Fruit fly (Drosophila melanogaster): Measurements from ENCODE around the gene CG31495.
A peak's percentile ranks its signal among the peaks of the same experiment; 100 is the strongest.

The CG31495 gene

DNA sequence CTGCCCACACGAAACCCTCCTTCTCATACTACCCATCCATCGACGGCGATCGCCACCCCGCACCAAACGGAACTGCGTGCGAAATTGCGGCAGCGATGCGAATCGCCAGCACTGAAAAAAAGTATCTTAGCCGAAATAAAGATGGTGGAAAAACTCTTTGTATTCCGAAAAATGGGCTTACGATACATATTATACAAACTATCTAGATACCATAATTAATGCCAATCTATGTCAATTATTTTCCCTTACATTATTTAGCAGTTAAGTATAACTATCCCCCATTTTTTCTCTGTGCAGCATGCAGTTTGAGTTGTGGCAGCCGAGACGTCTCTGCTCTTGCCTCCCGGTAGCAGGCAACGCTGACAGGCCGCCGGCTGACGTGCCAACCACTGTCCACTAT lies 22.1 kb upstream of the CG31495 start (continued):
- no peak for TF ChIP-seq CG11294 (GFP tag; IDR thresholded peaks at IDR 0.05)
- TF ChIP-seq salr (GFP tag; optimal IDR thresholded peaks at IDR 0.05): peak; percentile 25 to 62
- peak; percentile 45 for TF ChIP-seq Sox102F (GFP tag; optimal IDR thresholded peaks at IDR 0.05)
- peak; percentile 67 for TF ChIP-seq CG6792 (GFP tag; optimal IDR thresholded peaks at IDR 0.05)
- TF ChIP-seq cyc (GFP tag; optimal IDR thresholded peaks at IDR 0.05): peak; percentile 41
- peak; percentile 56 for TF ChIP-seq CG31627 (GFP tag; optimal IDR thresholded peaks at IDR 0.05)
- TF ChIP-seq Sox15 (GFP tag; optimal IDR thresholded peaks at IDR 0.05): no peak
- peak; percentile 59 for TF ChIP-seq topi (GFP tag; optimal IDR thresholded peaks at IDR 0.05)
- peak; percentile 79 for TF ChIP-seq CG32006 (GFP tag; optimal IDR thresholded peaks at IDR 0.05)
- peak; percentile 59 for TF ChIP-seq CG8632 (GFP tag; optimal IDR thresholded peaks at IDR 0.05)
- no peak for TF ChIP-seq Eip93F (GFP tag; optimal IDR thresholded peaks at IDR 0.05)
- peak; percentile 57 for TF ChIP-seq CG6276 (GFP tag; optimal IDR thresholded peaks at IDR 0.05)
- TF ChIP-seq Hr38 (GFP tag; optimal IDR thresholded peaks at IDR 0.05): no peak
- TF ChIP-seq CG8319 (GFP tag; optimal IDR thresholded peaks at IDR 0.05): peak; percentile 32

DNA sequence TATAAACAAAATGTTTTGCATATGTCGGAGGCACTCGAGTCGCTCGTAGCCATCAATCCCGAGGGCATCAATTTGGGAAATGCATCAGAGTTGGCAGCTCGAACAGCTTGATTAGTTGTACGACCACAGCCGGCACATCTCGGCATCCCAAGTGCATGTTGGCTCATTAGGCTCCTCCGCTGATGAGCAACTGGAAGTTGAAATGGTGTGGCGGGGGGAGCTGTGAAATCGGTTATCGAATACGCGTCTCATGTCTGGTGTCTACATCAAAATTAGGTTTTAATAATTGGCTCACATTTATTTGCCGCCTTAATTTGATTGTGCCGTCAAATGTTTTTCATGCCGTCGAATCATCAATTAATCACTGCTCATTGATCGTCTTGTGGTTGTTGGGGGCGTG lies 19.5 kb upstream of the CG31495 start:
- TF ChIP-seq CG1621 (tag; optimal IDR thresholded peaks at IDR 0.05): no peak
- TF ChIP-seq svp (GFP tag): no peak
- no peak for TF ChIP-seq CG8319 (GFP tag; optimal IDR thresholded peaks at IDR 0.05)

DNA sequence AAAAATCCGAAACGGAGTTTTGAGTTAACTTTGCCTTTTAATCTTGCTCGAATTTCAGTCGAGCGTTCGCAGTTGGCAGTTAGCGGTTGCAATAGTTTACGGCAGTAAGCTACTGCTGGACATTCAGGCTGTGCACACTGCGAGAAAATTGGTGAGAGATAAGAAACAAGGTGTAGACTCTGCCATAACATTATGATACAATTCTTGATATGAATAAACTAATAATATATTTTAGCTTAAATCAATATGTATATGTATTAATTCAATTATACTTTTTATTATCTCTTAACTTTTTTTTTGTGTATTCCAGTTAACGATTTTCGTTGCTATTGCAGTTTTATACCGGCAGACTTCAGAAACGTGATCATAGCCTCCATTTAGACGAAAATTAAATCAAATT lies 17.6 kb upstream of the CG31495 start:
- TF ChIP-seq CG3919 (GFP tag; optimal IDR thresholded peaks at IDR 0.05) (peak; percentile 58), eg (GFP tag; IDR thresholded peaks at IDR 0.05) (peak; percentile 87), CG8319 (GFP tag; optimal IDR thresholded peaks at IDR 0.05) (no peak), CG32006 (GFP tag; optimal IDR thresholded peaks at IDR 0.05) (peak; percentile 84), net (GFP tag; optimal IDR thresholded peaks at IDR 0.05) (peak; percentile 63), fd59A (GFP tag; optimal IDR thresholded peaks at IDR 0.05) (no peak), CG6276 (GFP tag; optimal IDR thresholded peaks at IDR 0.05) (peak; percentile 74), CG8119 (GFP tag; IDR thresholded peaks at IDR 0.05) (peak; percentile 90), Hr38 (GFP tag; optimal IDR thresholded peaks at IDR 0.05) (no peak), Eip78C (GFP tag) (peak; percentile 87), acj6 (GFP tag; optimal IDR thresholded peaks at IDR 0.05) (peak; percentile 39), fd85E (GFP tag; optimal IDR thresholded peaks at IDR 0.05) (no peak), CG31627 (GFP tag; optimal IDR thresholded peaks at IDR 0.05) (no peak), CG16779 (tag; optimal IDR thresholded peaks at IDR 0.05) (no peak), cyc (GFP tag; optimal IDR thresholded peaks at IDR 0.05) (no peak), dac (GFP tag; optimal IDR thresholded peaks at IDR 0.05) (peak; percentile 50), achi (GFP tag; optimal IDR thresholded peaks at IDR 0.05) (peak; percentile 71), CG1621 (tag; optimal IDR thresholded peaks at IDR 0.05) (no peak), Sox15 (GFP tag; optimal IDR thresholded peaks at IDR 0.05) (no peak), CG11762 (GFP tag; optimal IDR thresholded peaks at IDR 0.05; ENCODE audit: insufficient read depth) (peak; percentile 33), Blimp-1 (GFP tag; optimal IDR thresholded peaks at IDR 0.05) (no peak), CG10631 (GFP tag; optimal IDR thresholded peaks at IDR 0.05) (peak; percentile 51), CG7368 (GFP tag; optimal IDR thresholded peaks at IDR 0.05) (peak; percentile 19), CG9139 (GFP tag; optimal IDR thresholded peaks at IDR 0.05) (no peak), CG10669 (GFP tag; optimal IDR thresholded peaks at IDR 0.05) (peak; percentile 41), CG6854 (GFP tag; optimal IDR thresholded peaks at IDR 0.05) (no peak), Ets21C (GFP tag; optimal IDR thresholded peaks at IDR 0.05) (no peak), OdsH (GFP tag; optimal IDR thresholded peaks at IDR 0.05) (peak; percentile 60), fkh (GFP tag; optimal IDR thresholded peaks at IDR 0.05) (no peak), Smox (GFP tag; optimal IDR thresholded peaks at IDR 0.05) (peak; percentile 14), Hr4 (GFP tag; optimal IDR thresholded peaks at IDR 0.05) (peak; percentile 65), Gug (GFP tag; IDR thresholded peaks at IDR 0.05) (peak; percentile 70), salr (GFP tag; optimal IDR thresholded peaks at IDR 0.05) (peak in 1 of 2 experiments; percentile 62), spab (GFP tag; optimal IDR thresholded peaks at IDR 0.05) (peak; percentile 8), CG3032 (tag; optimal IDR thresholded peaks at IDR 0.05) (peak; percentile 15), Met (GFP tag; optimal IDR thresholded peaks at IDR 0.05) (no peak), CG6792 (GFP tag; optimal IDR thresholded peaks at IDR 0.05) (peak; percentile 24), Sox102F (GFP tag; optimal IDR thresholded peaks at IDR 0.05) (peak; percentile 4), CG34406 (GFP tag; optimal IDR thresholded peaks at IDR 0.05) (peak; percentile 44), topi (GFP tag; optimal IDR thresholded peaks at IDR 0.05) (no peak), CG6808 (GFP tag; optimal IDR thresholded peaks at IDR 0.05) (peak; percentile 35), vri (GFP tag; optimal IDR thresholded peaks at IDR 0.05) (no peak), CG11902 (GFP tag; optimal IDR thresholded peaks at IDR 0.05) (no peak)
